Fruit fly (Drosophila melanogaster) whole organism, wandering third instar larva: ENCODE results near the gene CG4287.

Experiments used
- Abd-B ChIP-seq: fragments of >200 bp; optimal IDR thresholded peaks from 2 replicates; lab custom pipeline; 2017; ENCODE audit warnings: missing biosample characterization, missing genetic modification characterization
- CrebA ChIP-seq: fragments of 200-800 bp; sonication (Bioruptor generic); optimal IDR thresholded peaks from 2 replicates; lab custom pipeline; 2016; ENCODE audit warnings: missing biosample characterization, mild to moderate bottlenecking, missing genetic modification characterization, borderline replicate concordance
- Dfd ChIP-seq: fragments of >200 bp; optimal IDR thresholded peaks from 2 replicates; lab custom pipeline; 2017; ENCODE audit warnings: missing biosample characterization, missing genetic modification characterization
- Myc ChIP-seq: fragments of >200 bp; optimal IDR thresholded peaks from 2 replicates; lab custom pipeline; 2017
- Rel ChIP-seq, 2 experiments: fragments of 200-800 bp; sonication (Bioruptor generic) in 1 of 2; optimal IDR thresholded peaks; 2 replicates in 1 of 2; 3 replicates in 1 of 2; lab custom pipeline; 2016 to 2019; ENCODE audit warnings: mild to moderate bottlenecking in 2 of 2, missing biosample characterization in 2 of 2, missing genetic modification characterization in 2 of 2, moderate library complexity in 1 of 2
- Sp1 ChIP-seq: fragments of 200-800 bp; sonication (Bioruptor generic); optimal IDR thresholded peaks from 3 replicates; lab custom pipeline; 2019; ENCODE audit warnings: missing biosample characterization, mild to moderate bottlenecking, missing genetic modification characterization, moderate library complexity
- br ChIP-seq: fragments of 200-800 bp; sonication (Bioruptor generic); optimal IDR thresholded peaks from 2 replicates; lab custom pipeline; 2016; ENCODE audit warnings: missing biosample characterization, missing genetic modification characterization
- dl ChIP-seq, 2 experiments: fragments of 175-275, 200-275 bp in 1 of 2; fragments of 200-275 bp in 1 of 2; sonication (Bioruptor generic); optimal IDR thresholded peaks; lab custom pipeline; 2018; ENCODE audit warnings: mild to moderate bottlenecking in 2 of 2, missing biosample characterization in 2 of 2, missing genetic modification characterization in 2 of 2, moderate library complexity in 2 of 2; ENCODE audit not compliant: partially characterized antibody in 2 of 2, insufficient read depth in 1 of 2
- foxo ChIP-seq, 2 experiments: fragments of 200-800 bp; sonication (Bioruptor generic); optimal IDR thresholded peaks; 2 replicates in 1 of 2; 3 replicates in 1 of 2; lab custom pipeline; 2016 to 2017; ENCODE audit warnings: missing biosample characterization in 2 of 2, missing genetic modification characterization in 2 of 2
- pan ChIP-seq: fragments of >200 bp; optimal IDR thresholded peaks from 2 replicates; lab custom pipeline; 2017
- tai ChIP-seq: sonication (Bioruptor generic); optimal IDR thresholded peaks from 2 replicates; lab custom pipeline; 2016; ENCODE audit warnings: missing biosample characterization, missing genetic modification characterization
- usp ChIP-seq: fragments of >200 bp; optimal IDR thresholded peaks from 2 replicates; lab custom pipeline; 2017; ENCODE audit warnings: missing biosample characterization, missing genetic modification characterization

- TF ChIP-seq CrebA (GFP tag; lab: Kevin White, UChicago) (no peak), br (GFP tag; lab: Kevin White, UChicago) (no peak), Abd-B (GFP tag; lab: Kevin White, UChicago) (no peak), dl (GFP tag; optimal IDR thresholded peaks at IDR 0.05; lab: Kevin White, UChicago; ENCODE audit: insufficient read depth in 1 of 2, partially characterized antibody in 2 of 2) (no peak), tai (GFP tag; lab: Kevin White, UChicago) (no peak), pan (lab: Kevin White, UChicago) (no peak), Sp1 (no peak), Rel (GFP tag; optimal IDR thresholded peaks at IDR 0.05; lab: Kevin White, UChicago) (no peak), Rel (tag; optimal IDR thresholded peaks at IDR 0.05; lab: Kevin White, UChicago) (no peak), Dfd (no peak), usp (GFP tag; lab: Kevin White, UChicago) (no peak), foxo (GFP tag; optimal IDR thresholded peaks at IDR 0.05; lab: Kevin White, UChicago) (no peak), Myc (lab: Kevin White, UChicago) (no peak)
Measured at dm6 chr3R:15947605-15948004, 16.1 kb downstream of the CG4287 start.
